Fruit fly (Drosophila melanogaster): ENCODE data around the gene Jhbp15.

Jhbp15 gene

DNA sequence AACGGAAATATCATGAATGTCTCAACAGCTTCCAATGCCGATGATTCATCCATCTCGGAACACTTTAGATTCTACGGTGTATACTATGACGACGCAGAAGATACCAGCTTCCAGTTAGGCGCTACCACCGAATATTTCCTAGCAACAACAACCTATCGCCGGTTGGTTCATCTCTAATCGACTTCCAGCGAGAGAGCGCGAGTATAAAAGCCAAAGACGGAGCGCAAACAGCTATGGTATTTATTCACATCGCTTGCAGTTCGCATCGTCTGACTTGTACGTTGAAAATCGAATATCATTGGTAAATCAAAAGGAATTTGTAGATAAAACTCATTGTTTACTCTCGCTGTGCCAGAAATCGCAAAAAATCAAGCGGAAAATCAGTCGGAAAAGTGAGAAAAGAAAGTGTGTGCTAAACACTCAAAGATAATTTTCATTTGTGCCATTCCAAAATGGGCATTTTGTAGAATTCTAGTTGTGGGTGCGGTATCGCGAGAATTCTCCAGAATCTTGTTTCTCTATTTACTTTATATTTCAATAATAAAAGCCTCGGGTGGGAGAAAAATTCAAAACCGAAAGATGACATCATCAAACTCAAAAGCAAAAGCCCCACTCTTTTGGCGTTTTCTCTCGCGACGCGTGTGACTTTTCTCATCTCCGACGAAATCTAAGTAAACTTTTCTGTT, 14.4 kb upstream of the Jhbp15 start, which contains the start of gene AnxB9 (continued):
- TF ChIP-seq exex (tag; optimal IDR thresholded peaks at IDR 0.05) (peak; percentile 26), ems (GFP tag; optimal IDR thresholded peaks at IDR 0.05) (no peak), Nf-YC (tag; optimal IDR thresholded peaks at IDR 0.05) (peak; percentile 34), lab (GFP tag; optimal IDR thresholded peaks at IDR 0.05) (peak; percentile 73), knrl (GFP tag; IDR thresholded peaks at IDR 0.05; ENCODE audit: partially characterized antibody) (peak; percentile 5; the same call in 2 of the 3 replicates), CG18599 (GFP tag; optimal IDR thresholded peaks at IDR 0.05) (peak; percentile 66), her (GFP tag; optimal IDR thresholded peaks at IDR 0.05) (peak; percentile 56), CG10274 (GFP tag; optimal IDR thresholded peaks at IDR 0.05) (no peak), CG12155 (GFP tag; optimal IDR thresholded peaks at IDR 0.05) (peak; percentile 46), HLHmδ (GFP tag; optimal IDR thresholded peaks at IDR 0.05) (peak; percentile 56), sug (tag; optimal IDR thresholded peaks at IDR 0.05) (peak; percentile 51), Sry-δ (GFP tag; optimal IDR thresholded peaks at IDR 0.05) (peak; percentile 82), CG13894 (tag; optimal IDR thresholded peaks at IDR 0.05) (peak; percentile 83), bsh (GFP tag; optimal IDR thresholded peaks at IDR 0.05) (peak in 1 of 2 experiments; percentile 20), CG6175 (GFP tag; IDR thresholded peaks at IDR 0.05) (no peak), bowl (GFP tag; IDR thresholded peaks at IDR 0.05) (0 out of 2 replicates have a peak, but pooled peaks have one; percentile 23), CG2199 (GFP tag; IDR thresholded peaks at IDR 0.05) (peak; percentile 72; the same call in 2 of the 3 replicates), schlank (tag; optimal IDR thresholded peaks at IDR 0.05) (peak; percentile 39), CG17385 (GFP tag; optimal IDR thresholded peaks at IDR 0.05) (peak; percentile 55), ttk (GFP tag; IDR thresholded peaks at IDR 0.05) (0 out of 2 replicates have a peak, but pooled peaks have one; percentile 30), CG11695 (GFP tag; IDR thresholded peaks at IDR 0.05) (0 out of 3 replicates have a peak, but pooled peaks have one; percentile 44), Stat92E (GFP tag; optimal IDR thresholded peaks at IDR 0.05) (peak in 1 of 3 experiments; percentile 37), CG42726 (GFP tag; IDR thresholded peaks at IDR 0.05; ENCODE audit: partially characterized antibody) (peak; percentile 77; the same call in 1 of the 2 replicates), Hmr (GFP tag; optimal IDR thresholded peaks at IDR 0.05) (peak; percentile 30), Antp (GFP tag; optimal IDR thresholded peaks at IDR 0.05) (peak; percentile 21), CG3163 (GFP tag; optimal IDR thresholded peaks at IDR 0.05) (peak; percentile 43), dpn (GFP tag; optimal IDR thresholded peaks at IDR 0.05) (peak; percentile 23 to 53), pho (GFP tag; optimal IDR thresholded peaks at IDR 0.05) (peak; percentile 39), CG9932 (GFP tag; IDR thresholded peaks at IDR 0.05) (peak; percentile 59), BEAF-32 (GFP tag; optimal IDR thresholded peaks at IDR 0.05) (no peak), pb (GFP tag; optimal IDR thresholded peaks at IDR 0.05) (peak; percentile 28), Meics (GFP tag; optimal IDR thresholded peaks at IDR 0.05) (peak; percentile 48), CG15269 (tag; optimal IDR thresholded peaks at IDR 0.05) (peak; percentile 51), CG2712 (tag; optimal IDR thresholded peaks at IDR 0.05) (peak; percentile 23), Blimp-1 (GFP tag; optimal IDR thresholded peaks at IDR 0.05) (peak; percentile 18), cwo (GFP tag; optimal IDR thresholded peaks at IDR 0.05) (peak; percentile 14), CG4360 (GFP tag; IDR thresholded peaks at IDR 0.05) (peak; percentile 82), Asciz (GFP tag; optimal IDR thresholded peaks at IDR 0.05) (peak; percentile 29), CG17829 (tag; optimal IDR thresholded peaks at IDR 0.05) (no peak), Hand (GFP tag; optimal IDR thresholded peaks at IDR 0.05) (peak; percentile 75), fd64A (GFP tag; optimal IDR thresholded peaks at IDR 0.05) (peak; percentile 56), run (tag; optimal IDR thresholded peaks at IDR 0.05) (peak; percentile 47), CG1603 (tag; optimal IDR thresholded peaks at IDR 0.05) (peak; percentile 43), CG17802 (tag; optimal IDR thresholded peaks at IDR 0.05) (no peak), CG13296 (GFP tag; optimal IDR thresholded peaks at IDR 0.05) (peak; percentile 48), al (GFP tag; IDR thresholded peaks at IDR 0.05) (no peak), CG1024 (GFP tag; IDR thresholded peaks at IDR 0.05) (no peak)

Measured in whole organism, embryonic.